Fruit fly (Drosophila melanogaster) whole organism, embryonic: ENCODE measurements around the gene RpL13.
A peak's percentile ranks its signal among the peaks of the same experiment; 100 is the strongest.

Experiments
- Atf-2 ChIP-seq: fragments of 200-800 bp; sonication (Bioruptor generic); optimal IDR thresholded peaks from 2 replicates; lab custom pipeline; 2016; ENCODE audit warnings: missing biosample characterization, missing genetic modification characterization
- B-H1 ChIP-seq: fragments of 200-800 bp; sonication (Bioruptor generic); IDR thresholded peaks from 3 replicates; pipeline ENCODE4 v1.3.6; 2022; ENCODE audit warnings: missing biosample characterization, missing genetic modification characterization
- CG10267 ChIP-seq: fragments of 200-800 bp; sonication (Bioruptor generic); optimal IDR thresholded peaks from 2 replicates; lab custom pipeline; 2018; ENCODE audit warnings: missing biosample characterization, mild to moderate bottlenecking, missing genetic modification characterization, moderate library complexity
- CG10431 ChIP-seq: fragments of 200-800 bp; sonication (Bioruptor generic); optimal IDR thresholded peaks from 3 replicates; lab custom pipeline; 2018; ENCODE audit warnings: missing biosample characterization, mild to moderate bottlenecking, missing genetic modification characterization
- CG11398 ChIP-seq: fragments of 200-800 bp; sonication (Bioruptor generic); optimal IDR thresholded peaks from 2 replicates; lab custom pipeline; 2016; ENCODE audit warnings: missing biosample characterization, missing genetic modification characterization
- CG11456 ChIP-seq: fragments of 200-800 bp; sonication (Bioruptor generic); IDR thresholded peaks from 3 replicates; pipeline ENCODE4 v1.3.6; 2022; ENCODE audit warnings: missing biosample characterization, missing genetic modification characterization
- CG12071 ChIP-seq: fragments of 200-800 bp; sonication (Bioruptor generic); optimal IDR thresholded peaks from 3 replicates; lab custom pipeline; 2018; ENCODE audit warnings: missing biosample characterization, mild to moderate bottlenecking, missing genetic modification characterization
- CG12155 ChIP-seq: fragments of 200-800 bp; sonication (Bioruptor generic); optimal IDR thresholded peaks from 3 replicates; lab custom pipeline; 2016; ENCODE audit warnings: missing biosample characterization, missing genetic modification characterization
- CG12391 ChIP-seq: fragments of 200-800 bp; sonication (Bioruptor generic); optimal IDR thresholded peaks from 3 replicates; lab custom pipeline; 2018; ENCODE audit warnings: missing biosample characterization, mild to moderate bottlenecking, missing genetic modification characterization, moderate library complexity
- CG13424 ChIP-seq: fragments of 200-800 bp; sonication (Bioruptor generic); optimal IDR thresholded peaks from 2 replicates; lab custom pipeline; 2019; ENCODE audit warnings: missing biosample characterization, mild to moderate bottlenecking, missing genetic modification characterization, moderate library complexity
- CG1603 ChIP-seq: fragments of 200-800 bp; sonication (Bioruptor generic); optimal IDR thresholded peaks from 2 replicates; lab custom pipeline; 2019; ENCODE audit warnings: missing biosample characterization, mild to moderate bottlenecking, missing genetic modification characterization, moderate library complexity
- CG17829 ChIP-seq: fragments of 200-800 bp; optimal IDR thresholded peaks from 2 replicates; lab custom pipeline; 2019; ENCODE audit warnings: missing biosample characterization, mild to moderate bottlenecking, missing genetic modification characterization, moderate library complexity
- CG17912 ChIP-seq: fragments of 200-800 bp; sonication (Bioruptor generic); optimal IDR thresholded peaks from 2 replicates; lab custom pipeline; 2018; ENCODE audit warnings: missing biosample characterization, mild to moderate bottlenecking, missing genetic modification characterization
- CG31441 ChIP-seq: fragments of 200-800 bp; sonication (Bioruptor generic); IDR thresholded peaks from 2 replicates; pipeline ENCODE4 v1.3.6; 2022; ENCODE audit warnings: missing biosample characterization, missing genetic modification characterization
- CG32532 ChIP-seq: fragments of 200-800 bp; sonication (Bioruptor generic); IDR thresholded peaks from 2 replicates; pipeline ENCODE4 v1.3.6; 2022; ENCODE audit warnings: missing biosample characterization, missing genetic modification characterization
- CG3847 ChIP-seq: fragments of 200-800 bp; sonication (Bioruptor generic); IDR thresholded peaks from 2 replicates; pipeline ENCODE4 v1.3.6; 2022; ENCODE audit warnings: missing biosample characterization, missing genetic modification characterization
- CG42726 ChIP-seq: fragments of 200-800 bp; sonication (Bioruptor generic); IDR thresholded peaks from 2 replicates; pipeline ENCODE4 v1.3.6; 2022; ENCODE audit warnings: missing biosample characterization, missing genetic modification characterization; ENCODE audit not compliant: partially characterized antibody
- CG4282 ChIP-seq: fragments of 200-800 bp; sonication (Bioruptor generic); optimal IDR thresholded peaks from 2 replicates; lab custom pipeline; 2016; ENCODE audit warnings: missing biosample characterization, missing genetic modification characterization
- CG4360 ChIP-seq: fragments of 200-800 bp; sonication (Bioruptor generic); IDR thresholded peaks from 2 replicates; pipeline ENCODE4 v1.3.6; 2022; ENCODE audit warnings: missing biosample characterization, missing genetic modification characterization
- CG8359 ChIP-seq: fragments of 200-800 bp; sonication (Bioruptor generic); optimal IDR thresholded peaks from 2 replicates; lab custom pipeline; 2017; ENCODE audit warnings: missing biosample characterization, mild to moderate bottlenecking, missing genetic modification characterization, borderline replicate concordance
- D ChIP-seq, 2 experiments: fragments of 200-800 bp in 1 of 2; fragments of >200 bp in 1 of 2; sonication (Bioruptor generic) in 1 of 2; optimal IDR thresholded peaks; 2 replicates in 1 of 2; 3 replicates in 1 of 2; lab custom pipeline; 2017; ENCODE audit warnings: mild to moderate bottlenecking in 1 of 2, missing biosample characterization in 1 of 2, missing genetic modification characterization in 1 of 2, missing genetic modification reagents in 1 of 2
- Dbx ChIP-seq: fragments of 200-800 bp; sonication (Bioruptor generic); IDR thresholded peaks from 3 replicates; pipeline ENCODE4 v1.3.6; 2022; ENCODE audit warnings: missing biosample characterization, missing genetic modification characterization
- Hey ChIP-seq: fragments of 200-800 bp; sonication (Bioruptor generic); optimal IDR thresholded peaks from 3 replicates; lab custom pipeline; 2018; ENCODE audit warnings: missing biosample characterization, mild to moderate bottlenecking, missing genetic modification characterization
- Hr51 ChIP-seq, 2 experiments: fragments of 200-800 bp; sonication (Bioruptor generic); optimal IDR thresholded peaks; 2 replicates in 1 of 2; 3 replicates in 1 of 2; lab custom pipeline; 2016 to 2018; ENCODE audit warnings: missing biosample characterization in 2 of 2, missing genetic modification characterization in 2 of 2, mild to moderate bottlenecking in 1 of 2, moderate library complexity in 1 of 2
- Hr78 ChIP-seq, 2 experiments: fragments of 200-800 bp in 1 of 2; fragments of >200 bp in 1 of 2; sonication (Bioruptor generic) in 1 of 2; optimal IDR thresholded peaks; 2 replicates each; lab custom pipeline; 2017 to 2019; ENCODE audit warnings: missing biosample characterization in 2 of 2, missing genetic modification characterization in 2 of 2, mild to moderate bottlenecking in 1 of 2, moderate library complexity in 1 of 2
- Hsf ChIP-seq: fragments of 200-800 bp; sonication (Bioruptor generic); optimal IDR thresholded peaks from 3 replicates; lab custom pipeline; 2016; ENCODE audit warnings: missing biosample characterization, missing genetic modification characterization
- Lim3 ChIP-seq: fragments of 200-800 bp; sonication (Bioruptor generic); IDR thresholded peaks from 2 replicates; pipeline ENCODE4 v1.3.6; 2022; ENCODE audit warnings: missing biosample characterization, missing genetic modification characterization
- Meics ChIP-seq: fragments of 200-800 bp; sonication (Bioruptor generic); optimal IDR thresholded peaks from 2 replicates; lab custom pipeline; 2017; ENCODE audit warnings: missing biosample characterization, mild to moderate bottlenecking, missing genetic modification characterization
- Mrtf ChIP-seq: fragments of 200-800 bp; sonication (Bioruptor generic); IDR thresholded peaks from 3 replicates; pipeline ENCODE4 v1.3.6; 2022; ENCODE audit warnings: missing biosample characterization, missing genetic modification characterization
- PHDP ChIP-seq: fragments of 200-800 bp; sonication (Bioruptor generic); optimal IDR thresholded peaks from 3 replicates; lab custom pipeline; 2018; ENCODE audit warnings: missing biosample characterization, mild to moderate bottlenecking, missing genetic modification characterization, moderate library complexity
- Xrp1 ChIP-seq: fragments of 200-800 bp; sonication (Bioruptor generic); IDR thresholded peaks from 2 replicates; pipeline ENCODE4 v1.3.6; 2022; ENCODE audit warnings: missing biosample characterization, missing genetic modification characterization
- caup ChIP-seq: fragments of 200-800 bp; sonication (Bioruptor generic); optimal IDR thresholded peaks from 3 replicates; lab custom pipeline; 2017; ENCODE audit warnings: missing biosample characterization, mild to moderate bottlenecking, missing genetic modification characterization, moderate library complexity; ENCODE audit not compliant: severe bottlenecking
- dm ChIP-seq: fragments of 200-800 bp; sonication (Bioruptor generic); optimal IDR thresholded peaks from 3 replicates; lab custom pipeline; 2016; ENCODE audit warnings: missing biosample characterization, missing genetic modification characterization
- esg ChIP-seq: fragments of 200-800 bp; sonication (Bioruptor generic); conservative IDR thresholded peaks from 2 replicates; pipeline ENCODE4 v1.3.6; 2022; ENCODE audit warnings: missing biosample characterization, missing genetic modification characterization
- ftz-f1 ChIP-seq: fragments of 200-800 bp; sonication (Bioruptor generic); optimal IDR thresholded peaks from 2 replicates; lab custom pipeline; 2016; ENCODE audit warnings: missing biosample characterization, missing genetic modification characterization
- gem ChIP-seq: fragments of 200-800 bp; sonication (Bioruptor generic); optimal IDR thresholded peaks from 2 replicates; lab custom pipeline; 2019; ENCODE audit warnings: missing biosample characterization, mild to moderate bottlenecking, missing genetic modification characterization, moderate library complexity
- gt ChIP-seq: fragments of 200-800 bp; sonication (Bioruptor generic); IDR thresholded peaks from 2 replicates; pipeline ENCODE4 v1.3.6; 2022; ENCODE audit warnings: missing biosample characterization, missing genetic modification characterization
- her ChIP-seq: fragments of 200-800 bp; sonication (Bioruptor generic); optimal IDR thresholded peaks from 2 replicates; lab custom pipeline; 2016; ENCODE audit warnings: missing biosample characterization, missing genetic modification characterization
- kah ChIP-seq: fragments of 200-800 bp; sonication (Bioruptor generic); optimal IDR thresholded peaks from 2 replicates; lab custom pipeline; 2018; ENCODE audit warnings: missing biosample characterization, mild to moderate bottlenecking, missing genetic modification characterization
- ken ChIP-seq: fragments of 200-800 bp; sonication (Bioruptor generic); IDR thresholded peaks from 3 replicates; pipeline ENCODE4 v1.3.6; 2022; ENCODE audit warnings: missing biosample characterization, missing genetic modification characterization
- knrl ChIP-seq: fragments of 200-800 bp; sonication (Bioruptor generic); IDR thresholded peaks from 3 replicates; pipeline ENCODE4 v1.3.6; 2022; ENCODE audit warnings: missing biosample characterization, missing genetic modification characterization; ENCODE audit not compliant: partially characterized antibody
- lmd ChIP-seq: fragments of 200-800 bp; sonication (Bioruptor generic); IDR thresholded peaks from 2 replicates; pipeline ENCODE4 v1.3.6; 2022; ENCODE audit warnings: missing biosample characterization, missing genetic modification characterization
- lov ChIP-seq, 2 experiments: fragments of 200-800 bp in 1 of 2; fragments of >200 bp in 1 of 2; sonication (Bioruptor generic) in 1 of 2; IDR thresholded peaks in 1 of 2; optimal IDR thresholded peaks in 1 of 2; 2 replicates in 1 of 2; 3 replicates in 1 of 2; pipeline versions ENCODE4 v1.3.6 to Lab custom; 2017 to 2022; ENCODE audit warnings: missing biosample characterization in 1 of 2, missing genetic modification characterization in 1 of 2
- mirr ChIP-seq: fragments of 200-800 bp; sonication (Bioruptor generic); optimal IDR thresholded peaks from 3 replicates; lab custom pipeline; 2018; ENCODE audit warnings: missing biosample characterization, mild to moderate bottlenecking, missing genetic modification characterization
- pita ChIP-seq: fragments of 200-800 bp; sonication (Bioruptor generic); optimal IDR thresholded peaks from 2 replicates; lab custom pipeline; 2017; ENCODE audit warnings: missing biosample characterization, mild to moderate bottlenecking, missing genetic modification characterization
- schlank ChIP-seq: fragments of 200-800 bp; sonication (Bioruptor generic); optimal IDR thresholded peaks from 2 replicates; lab custom pipeline; 2018; ENCODE audit warnings: missing biosample characterization, mild to moderate bottlenecking, missing genetic modification characterization
- tin ChIP-seq: fragments of 200-800 bp; sonication (Bioruptor generic); optimal IDR thresholded peaks from 3 replicates; lab custom pipeline; 2016; ENCODE audit warnings: missing biosample characterization, missing genetic modification characterization
- tna ChIP-seq: fragments of 200-800 bp; sonication (Bioruptor generic); IDR thresholded peaks from 2 replicates; pipeline ENCODE4 v1.3.6; 2022; ENCODE audit warnings: missing biosample characterization, missing genetic modification characterization; ENCODE audit not compliant: partially characterized antibody
- tx ChIP-seq: fragments of 200-800 bp; sonication (Bioruptor generic); optimal IDR thresholded peaks from 2 replicates; lab custom pipeline; 2016; ENCODE audit warnings: missing biosample characterization, missing genetic modification characterization
- vnd ChIP-seq: fragments of 200-800 bp; sonication (Bioruptor generic); IDR thresholded peaks from 3 replicates; pipeline ENCODE4 v1.3.6; 2022; ENCODE audit warnings: missing biosample characterization, missing genetic modification characterization; ENCODE audit not compliant: partially characterized antibody

The RpL13 gene

dm6 chr2L:9943521-9943920 lies 23.6 kb upstream of the RpL13 start (continued):
- TF ChIP-seq Hr51 (GFP tag; optimal IDR thresholded peaks at IDR 0.05; lab: Kevin White, UChicago): no peak
- TF ChIP-seq pita (GFP tag; lab: Kevin White, UChicago): no peak
- TF ChIP-seq CG17912 (GFP tag; lab: Kevin White, UChicago): no peak
- peak; percentile 18 for TF ChIP-seq her (GFP tag; lab: Kevin White, UChicago)
- no peak for TF ChIP-seq dm
- peak; percentile 48 for TF ChIP-seq schlank (tag; lab: Kevin White, UChicago)
- TF ChIP-seq Hey (tag; lab: Kevin White, UChicago): peak; percentile 51
- no peak for TF ChIP-seq CG11456 (GFP tag; lab: Robert Waterston, UW)
- TF ChIP-seq CG11398: no peak
- TF ChIP-seq CG12391 (tag; lab: Kevin White, UChicago): no peak
- TF ChIP-seq Lim3 (GFP tag; lab: Robert Waterston, UW): no peak
- TF ChIP-seq CG17829 (tag; lab: Kevin White, UChicago): no peak
- TF ChIP-seq Atf-2: no peak
- TF ChIP-seq vnd: no peak
- no peak for TF ChIP-seq tna
- no peak for TF ChIP-seq CG13424 (tag; lab: Kevin White, UChicago)
- peak; percentile 39 for TF ChIP-seq ftz-f1 (GFP tag; lab: Kevin White, UChicago)
- TF ChIP-seq kah (GFP tag; lab: Kevin White, UChicago): no peak
- TF ChIP-seq gt (GFP tag; lab: Robert Waterston, UW): no peak
- TF ChIP-seq CG10267 (tag; lab: Kevin White, UChicago): no peak
- no peak for TF ChIP-seq CG3847
- TF ChIP-seq esg (GFP tag; lab: Robert Waterston, UW): no peak
- TF ChIP-seq lmd (GFP tag; lab: Robert Waterston, UW): no peak
- no peak for TF ChIP-seq tin (GFP tag; lab: Kevin White, UChicago)
- TF ChIP-seq CG1603 (tag; lab: Kevin White, UChicago): peak; percentile 22
- TF ChIP-seq CG12071 (GFP tag; lab: Kevin White, UChicago): peak; percentile 8
- no peak for TF ChIP-seq B-H1 (GFP tag; lab: Robert Waterston, UW)
- TF ChIP-seq CG42726 (GFP tag; lab: Robert Waterston, UW): no peak
- no peak for TF ChIP-seq lov (optimal IDR thresholded peaks at IDR 0.05; lab: Kevin White, UChicago)
- no peak for TF ChIP-seq lov (GFP tag; IDR thresholded peaks at IDR 0.05; lab: Robert Waterston, UW)
- TF ChIP-seq knrl (GFP tag; lab: Robert Waterston, UW): no peak
- peak; percentile 48; the same call in 1 of the 2 replicates for TF ChIP-seq CG32532 (GFP tag; lab: Robert Waterston, UW)
- TF ChIP-seq CG31441 (GFP tag; lab: Robert Waterston, UW): no peak
- TF ChIP-seq Meics (GFP tag; lab: Kevin White, UChicago): peak; percentile 31
- no peak for TF ChIP-seq CG8359 (GFP tag; lab: Kevin White, UChicago)
- peak; percentile 99 for TF ChIP-seq mirr (GFP tag; lab: Kevin White, UChicago)
- no peak for TF ChIP-seq ken
- no peak for TF ChIP-seq Hr78 (GFP tag; optimal IDR thresholded peaks at IDR 0.05; lab: Kevin White, UChicago)
- no peak for TF ChIP-seq CG10431 (GFP tag; lab: Kevin White, UChicago)
- no peak for TF ChIP-seq Mrtf (GFP tag; lab: Robert Waterston, UW)
- peak; percentile 3 for TF ChIP-seq PHDP (tag; lab: Kevin White, UChicago)
- peak; percentile 10 for TF ChIP-seq CG12155 (GFP tag; lab: Kevin White, UChicago)
- TF ChIP-seq Dbx (GFP tag; lab: Robert Waterston, UW): no peak
- no peak for TF ChIP-seq CG4282
- TF ChIP-seq gem (tag; lab: Kevin White, UChicago): no peak
- TF ChIP-seq Hsf (GFP tag; lab: Kevin White, UChicago): no peak
- no peak for TF ChIP-seq D (optimal IDR thresholded peaks at IDR 0.05; lab: Kevin White, UChicago)
- TF ChIP-seq D (GFP tag; optimal IDR thresholded peaks at IDR 0.05; lab: Kevin White, UChicago): no peak
- TF ChIP-seq caup (GFP tag; lab: Kevin White, UChicago): peak; percentile 65
- no peak for TF ChIP-seq CG4360 (GFP tag; lab: Robert Waterston, UW)
- TF ChIP-seq Xrp1 (GFP tag; lab: Robert Waterston, UW): no peak
- TF ChIP-seq tx (GFP tag; lab: Kevin White, UChicago): no peak
